Worm (Caenorhabditis elegans): ENCODE data around the gene F13E9.5.

DNA sequence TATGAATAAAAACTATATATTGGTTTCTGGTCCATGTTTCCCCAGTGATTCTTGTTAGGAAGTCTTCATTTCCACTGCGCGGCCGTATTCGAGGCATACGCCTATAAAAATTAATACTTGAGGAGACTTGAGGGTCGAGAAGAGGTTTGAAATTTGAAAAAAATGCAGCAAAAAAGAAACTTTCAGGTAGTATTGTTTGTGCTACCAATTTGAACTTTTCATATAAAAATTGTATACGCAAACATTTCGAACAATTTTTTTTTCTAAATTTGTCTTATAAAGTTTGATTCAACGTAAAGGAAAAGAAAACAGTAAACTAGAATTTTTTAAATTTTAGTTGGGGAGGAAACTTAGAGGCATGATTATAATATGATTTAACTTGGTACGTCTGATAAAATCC is 32.3 kb downstream of the F13E9.5 start, which contains the start of gene T11G6.4:
- no peak for TF ChIP-seq dao-5 (tag; optimal IDR thresholded peaks at IDR 0.05)
- TF ChIP-seq him-1 (tag; optimal IDR thresholded peaks at IDR 0.05): no peak

All from whole organism, L4/young adult.